Fruit fly (Drosophila melanogaster) Kc167 (cell line): ENCODE data around the gene Teh4.

ENCODE experiments used
- Myc ChIP-seq: fragments of >200 bp; optimal IDR thresholded peaks from 2 replicates; lab custom pipeline; 2017; ENCODE audit warnings: missing external identifiers
- Sin3A ChIP-seq: fragments of >200 bp; optimal IDR thresholded peaks from 2 replicates; lab custom pipeline; 2018; ENCODE audit warnings: missing external identifiers
- h ChIP-seq: fragments of >200 bp; optimal IDR thresholded peaks from 3 replicates; lab custom pipeline; 2018; ENCODE audit warnings: missing external identifiers
- insv ChIP-seq: fragments of >200 bp; optimal IDR thresholded peaks from 3 replicates; lab custom pipeline; 2018; ENCODE audit warnings: missing external identifiers
- psq ChIP-seq: fragments of >200 bp; optimal IDR thresholded peaks from 2 replicates; lab custom pipeline; 2017; ENCODE audit warnings: missing external identifiers
- ttk ChIP-seq: sonication (Bioruptor generic); optimal IDR thresholded peaks from 2 replicates; lab custom pipeline; 2017; ENCODE audit warnings: missing external identifiers

DNA sequence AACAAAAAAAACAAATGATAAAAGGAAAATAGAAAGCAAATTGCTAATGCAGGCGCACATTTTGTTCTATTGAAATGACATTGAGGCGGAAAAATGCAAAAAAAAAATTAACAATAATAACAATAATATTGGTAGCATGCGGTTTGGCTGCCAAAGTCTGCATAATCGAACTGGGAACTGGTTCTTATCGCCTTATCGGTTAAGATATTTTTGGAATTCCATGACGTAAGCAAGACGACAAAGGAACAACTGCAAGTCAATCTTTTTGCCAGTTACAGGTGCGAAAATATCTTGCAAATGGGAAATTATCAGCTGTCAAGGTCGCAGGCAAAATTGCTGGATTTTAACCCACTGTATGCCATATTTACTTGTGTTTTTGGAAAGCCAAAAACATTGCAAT, 45.5 kb downstream of the Teh4 start:
- no peak for TF ChIP-seq ttk
- no peak for TF ChIP-seq insv (lab: Kevin White, UChicago)
- no peak for TF ChIP-seq Sin3A
- TF ChIP-seq Myc (lab: Kevin White, UChicago): no peak
- no peak for TF ChIP-seq h (lab: Kevin White, UChicago)
- no peak for TF ChIP-seq psq (lab: Kevin White, UChicago)
